Worm (Caenorhabditis elegans) whole organism, L3 larva: ENCODE measurements around the gene ZK666.8.

Experiments
- aly-2 ChIP-seq: fragments of 150-350 bp; optimal IDR thresholded peaks from 2 replicates; lab custom pipeline; 2014; ENCODE audit warnings: missing biosample characterization, missing genetic modification characterization
- elt-1 ChIP-seq: fragments of 150-350 bp; optimal IDR thresholded peaks from 2 replicates; lab custom pipeline; 2014; ENCODE audit warnings: missing biosample characterization, missing genetic modification characterization
- elt-3 ChIP-seq, 3 experiments: fragments of 150-350 bp in 1 of 3; sonication (generic microtip) in 2 of 3; optimal IDR thresholded peaks; 2 replicates in 2 of 3; 4 replicates in 1 of 3; lab custom pipeline; 2014 to 2017; ENCODE audit warnings: missing biosample characterization in 3 of 3, missing genetic modification characterization in 3 of 3
- fkh-10 ChIP-seq: sonication (generic microtip); optimal IDR thresholded peaks from 2 replicates; lab custom pipeline; 2017; ENCODE audit warnings: missing biosample characterization, missing genetic modification reagents, missing genetic modification characterization
- jun-1 ChIP-seq: fragments of 150-350 bp; optimal IDR thresholded peaks from 2 replicates; lab custom pipeline; 2014; ENCODE audit warnings: missing biosample characterization, missing genetic modification reagents, missing genetic modification characterization
- mml-1 ChIP-seq: fragments of 150-350 bp; sonication (generic microtip); optimal IDR thresholded peaks from 3 replicates; lab custom pipeline; 2014; ENCODE audit warnings: missing biosample characterization, missing genetic modification characterization
- nhr-25 ChIP-seq: sonication (generic microtip); optimal IDR thresholded peaks from 2 replicates; lab custom pipeline; 2017; ENCODE audit warnings: missing biosample characterization, missing genetic modification characterization
- nhr-76 ChIP-seq: fragments of 150-350 bp; sonication (generic microtip); optimal IDR thresholded peaks from 5 replicates; lab custom pipeline; 2014; ENCODE audit warnings: missing biosample characterization, missing genetic modification characterization
- pha-4 ChIP-seq: fragments of 150-350 bp; optimal IDR thresholded peaks from 2 replicates; lab custom pipeline; 2014; ENCODE audit warnings: missing biosample characterization, missing genetic modification reagents, missing genetic modification characterization
- snpc-4 ChIP-seq: fragments of 150-350 bp; optimal IDR thresholded peaks from 2 replicates; lab custom pipeline; 2014; ENCODE audit warnings: missing biosample characterization, missing genetic modification characterization
- unc-62 ChIP-seq: fragments of 150-350 bp; sonication (generic microtip); optimal IDR thresholded peaks from 4 replicates; lab custom pipeline; 2014; ENCODE audit warnings: missing biosample characterization, missing genetic modification reagents, missing genetic modification characterization

DNA sequence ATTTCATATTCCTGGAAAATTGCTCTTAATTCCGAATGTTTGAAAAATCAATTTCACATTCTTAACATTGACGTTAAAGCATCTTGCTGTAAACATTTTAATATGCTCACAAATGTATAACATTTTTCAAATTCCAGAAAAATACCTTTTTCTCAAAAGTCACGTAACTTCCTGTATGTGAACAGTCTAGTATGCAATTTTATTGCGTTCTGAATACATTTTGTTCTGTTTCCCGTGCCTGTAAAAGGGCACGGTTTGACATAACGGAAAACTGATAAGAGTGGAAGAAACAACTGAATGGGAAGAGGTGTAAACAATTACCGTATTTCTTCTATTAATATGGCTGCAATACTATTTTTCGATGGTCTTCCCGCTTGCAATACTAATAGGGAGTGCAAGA lies 10.0 kb downstream of the ZK666.8 start:
- TF ChIP-seq jun-1 (tag; lab: Kevin White, UChicago) = no peak
- no peak for TF ChIP-seq nhr-76
- TF ChIP-seq snpc-4 = no peak
- TF ChIP-seq elt-1 (tag; lab: Kevin White, UChicago) = no peak
- TF ChIP-seq pha-4 (tag; lab: Kevin White, UChicago) = no peak
- no peak for TF ChIP-seq unc-62 (GFP tag; lab: Kevin White, UChicago)
- no peak for TF ChIP-seq mml-1 (tag; lab: Kevin White, UChicago)
- TF ChIP-seq elt-3 (tag; optimal IDR thresholded peaks at IDR 0.05; lab: Kevin White, UChicago) = no peak
- no peak for TF ChIP-seq nhr-25
- no peak for TF ChIP-seq fkh-10 (GFP tag; lab: Kevin White, UChicago)
- no peak for TF ChIP-seq aly-2
